Fruit fly (Drosophila melanogaster) whole organism, adult: ENCODE data around the gene GckIII.

ENCODE experiments used
- CG11617 ChIP-seq: fragments of 200-800 bp; sonication (Bioruptor generic); optimal IDR thresholded peaks from 2 replicates; lab custom pipeline; 2017; ENCODE audit warnings: mild to moderate bottlenecking, missing biosample characterization, missing genetic modification reagents, missing genetic modification characterization
- CG12768 ChIP-seq: fragments of 200-800 bp; sonication (Bioruptor generic); optimal IDR thresholded peaks from 2 replicates; lab custom pipeline; 2017; ENCODE audit warnings: missing biosample characterization, missing genetic modification characterization, mild to moderate bottlenecking, moderate library complexity, missing genetic modification reagents
- CG14711 ChIP-seq: fragments of 200-800 bp; sonication (Bioruptor generic); optimal IDR thresholded peaks from 2 replicates; lab custom pipeline; 2018; ENCODE audit warnings: missing biosample characterization, mild to moderate bottlenecking, missing genetic modification characterization, moderate library complexity
- CG1620 ChIP-seq: fragments of 200-800 bp; sonication (Bioruptor generic); optimal IDR thresholded peaks from 2 replicates; lab custom pipeline; 2016; ENCODE audit warnings: missing biosample characterization, missing genetic modification characterization
- CG33017 ChIP-seq: fragments of 200-800 bp; sonication (Bioruptor generic); optimal IDR thresholded peaks from 2 replicates; lab custom pipeline; 2018; ENCODE audit warnings: missing biosample characterization, mild to moderate bottlenecking, missing genetic modification characterization, moderate library complexity
- CG5204 ChIP-seq: fragments of 200-800 bp; sonication (Bioruptor generic); optimal IDR thresholded peaks from 2 replicates; lab custom pipeline; 2016; ENCODE audit warnings: missing biosample characterization, missing genetic modification characterization
- CG7045 ChIP-seq: fragments of 200-800 bp; sonication (Bioruptor generic); optimal IDR thresholded peaks from 2 replicates; lab custom pipeline; 2017; ENCODE audit warnings: missing biosample characterization, mild to moderate bottlenecking, missing genetic modification characterization
- CG7101 ChIP-seq: fragments of 200-800 bp; sonication (Bioruptor generic); optimal IDR thresholded peaks from 2 replicates; lab custom pipeline; 2018; ENCODE audit warnings: missing biosample characterization, mild to moderate bottlenecking, missing genetic modification characterization, moderate library complexity
- Clk ChIP-seq: fragments of 200-800 bp; sonication (Bioruptor generic); optimal IDR thresholded peaks from 2 replicates; lab custom pipeline; 2017; ENCODE audit warnings: missing biosample characterization, missing genetic modification characterization
- Crg-1 ChIP-seq: fragments of 200-800 bp; sonication (Bioruptor generic); optimal IDR thresholded peaks from 2 replicates; lab custom pipeline; 2016; ENCODE audit warnings: missing biosample characterization, missing genetic modification characterization
- Hr96 ChIP-seq: fragments of 200-800 bp; sonication (Bioruptor generic); optimal IDR thresholded peaks from 2 replicates; lab custom pipeline; 2016; ENCODE audit warnings: missing biosample characterization, missing genetic modification characterization
- Mnt ChIP-seq: fragments of 200-800 bp; sonication (Bioruptor generic); optimal IDR thresholded peaks from 2 replicates; lab custom pipeline; 2016; ENCODE audit warnings: missing biosample characterization, mild to moderate bottlenecking, missing genetic modification characterization
- bab1 ChIP-seq: fragments of 200-800 bp; sonication (Bioruptor generic); optimal IDR thresholded peaks from 3 replicates; lab custom pipeline; 2019; ENCODE audit warnings: missing biosample characterization, mild to moderate bottlenecking, missing genetic modification characterization, moderate library complexity
- cic ChIP-seq: fragments of 200-800 bp; sonication (Bioruptor generic); optimal IDR thresholded peaks from 2 replicates; lab custom pipeline; 2017; ENCODE audit warnings: missing biosample characterization, mild to moderate bottlenecking, missing genetic modification characterization, moderate library complexity
- cnc ChIP-seq, 2 experiments: fragments of >200 bp; optimal IDR thresholded peaks; 2 replicates each; lab custom pipeline; 2017
- kay ChIP-seq: fragments of 200-800 bp; sonication (Bioruptor generic); peaks from one replicate; lab custom pipeline; 2016; ENCODE audit warnings: missing biosample characterization, missing genetic modification characterization, borderline replicate concordance
- ovo ChIP-seq: fragments of 200-800 bp; sonication (Bioruptor generic); optimal IDR thresholded peaks from 2 replicates; lab custom pipeline; 2016; ENCODE audit warnings: missing biosample characterization, missing genetic modification characterization
- pad ChIP-seq: fragments of 200-800 bp; sonication (Bioruptor generic); optimal IDR thresholded peaks from 3 replicates; lab custom pipeline; 2017; ENCODE audit warnings: missing biosample characterization, missing genetic modification characterization, mild to moderate bottlenecking, moderate library complexity, missing genetic modification reagents
- tj ChIP-seq: fragments of 200-800 bp; sonication (Bioruptor generic); optimal IDR thresholded peaks from 3 replicates; lab custom pipeline; 2017; ENCODE audit warnings: missing biosample characterization, mild to moderate bottlenecking, missing genetic modification characterization, moderate library complexity
- toe ChIP-seq: fragments of 200-800 bp; sonication (Bioruptor generic); optimal IDR thresholded peaks from 2 replicates; lab custom pipeline; 2016; ENCODE audit warnings: missing biosample characterization, missing genetic modification characterization

GckIII gene

dm6 chr3R:17062705-17063104 lies 22.6 kb upstream of the GckIII start:
- TF ChIP-seq CG12768 (peak; percentile 14), tj (peak; percentile 36), CG11617 (GFP tag; lab: Kevin White, UChicago) (no peak)

- no peak for TF ChIP-seq CG14711
- TF ChIP-seq Mnt = no peak
- TF ChIP-seq CG33017 (tag; lab: Kevin White, UChicago) = no peak
- no peak for TF ChIP-seq CG5204
- no peak for TF ChIP-seq bab1
- TF ChIP-seq cnc (optimal IDR thresholded peaks at IDR 0.05; lab: Kevin White, UChicago) = no peak
- TF ChIP-seq Hr96 (GFP tag; lab: Kevin White, UChicago) = no peak
- TF ChIP-seq CG1620 (GFP tag; lab: Kevin White, UChicago) = no peak
- TF ChIP-seq Clk = no peak
- TF ChIP-seq tj = no peak
- no peak for TF ChIP-seq CG11617 (GFP tag; lab: Kevin White, UChicago)
Measured at dm6 chr3R:17063763-17064162, 21.6 kb upstream of the GckIII start.

dm6 chr3R:17065018-17065784 lies 20.1 kb upstream of the GckIII start:
- TF ChIP-seq Mnt (peak; percentile 78), Hr96 (GFP tag; lab: Kevin White, UChicago) (peak; percentile 74), bab1 (peak; percentile 79), CG7101 (tag; lab: Kevin White, UChicago) (peak; percentile 89), cnc (optimal IDR thresholded peaks at IDR 0.05; lab: Kevin White, UChicago) (no peak), CG33017 (tag; lab: Kevin White, UChicago) (peak; percentile 87), Crg-1 (GFP tag; lab: Kevin White, UChicago) (peak; percentile 94), CG14711 (peak; percentile 87), kay (GFP tag; lab: Kevin White, UChicago) (peak; percentile 91), Clk (peak; percentile 61), toe (GFP tag; lab: Kevin White, UChicago) (peak; percentile 53), CG11617 (GFP tag; lab: Kevin White, UChicago) (peak; percentile 90), pad (GFP tag; lab: Kevin White, UChicago) (peak; percentile 76), tj (peak; percentile 88), ovo (GFP tag; lab: Kevin White, UChicago) (peak; percentile 76), CG7045 (GFP tag; lab: Kevin White, UChicago) (peak; percentile 91), CG12768 (peak; percentile 94), cic (GFP tag; lab: Kevin White, UChicago) (peak; percentile 96), CG1620 (GFP tag; lab: Kevin White, UChicago) (peak; percentile 68), CG5204 (peak; percentile 84)

dm6 chr3R:17066077-17066476 lies 19.2 kb upstream of the GckIII start:
- no peak for TF ChIP-seq ovo (GFP tag; lab: Kevin White, UChicago)
- peak; percentile 81 for TF ChIP-seq kay (GFP tag; lab: Kevin White, UChicago)

dm6 chr3R:17066828-17067430 lies 18.4 kb upstream of the GckIII start:
- TF ChIP-seq CG5204 (no peak), CG12768 (no peak), tj (no peak), Clk (no peak), CG33017 (tag; lab: Kevin White, UChicago) (no peak)

dm6 chr3R:17067721-17068120 lies 17.6 kb upstream of the GckIII start:
- TF ChIP-seq cic (GFP tag; lab: Kevin White, UChicago) (peak; percentile 74), CG7045 (GFP tag; lab: Kevin White, UChicago) (no peak), kay (GFP tag; lab: Kevin White, UChicago) (peak; percentile 81), CG12768 (peak; percentile 16), CG7101 (tag; lab: Kevin White, UChicago) (peak; percentile 4)

- TF ChIP-seq ovo (GFP tag; lab: Kevin White, UChicago) = peak; percentile 31
- TF ChIP-seq CG33017 (tag; lab: Kevin White, UChicago) = no peak
- peak; percentile 58 for TF ChIP-seq CG7101 (tag; lab: Kevin White, UChicago)
- peak; percentile 35 for TF ChIP-seq CG12768
- TF ChIP-seq pad (GFP tag; lab: Kevin White, UChicago) = peak; percentile 50
- TF ChIP-seq bab1 = peak; percentile 21
- TF ChIP-seq cnc (optimal IDR thresholded peaks at IDR 0.05; lab: Kevin White, UChicago) = no peak
- peak; percentile 33 for TF ChIP-seq CG14711
- TF ChIP-seq CG1620 (GFP tag; lab: Kevin White, UChicago) = peak; percentile 51
- TF ChIP-seq Clk = no peak
- no peak for TF ChIP-seq Hr96 (GFP tag; lab: Kevin White, UChicago)
- peak; percentile 66 for TF ChIP-seq Crg-1 (GFP tag; lab: Kevin White, UChicago)
- TF ChIP-seq Mnt = peak; percentile 99
- TF ChIP-seq toe (GFP tag; lab: Kevin White, UChicago) = no peak
- peak; percentile 3 for TF ChIP-seq tj
- no peak for TF ChIP-seq CG7045 (GFP tag; lab: Kevin White, UChicago)
- TF ChIP-seq CG5204 = no peak
- TF ChIP-seq kay (GFP tag; lab: Kevin White, UChicago) = no peak
- peak; percentile 54 for TF ChIP-seq CG11617 (GFP tag; lab: Kevin White, UChicago)
- TF ChIP-seq cic (GFP tag; lab: Kevin White, UChicago) = peak; percentile 46
Measured at dm6 chr3R:17072526-17073114, 12.7 kb upstream of the GckIII start, which contains the start of the genes Ns1 and mRpS11. TSS of gene Ns1 (minus strand) at chr3R:17072675. TSS of gene mRpS11 (plus strand) at chr3R:17072732.
